Fruit fly (Drosophila melanogaster) whole organism, embryonic: ENCODE data around the gene Tsp96F.

Source experiments
- Ada2b ChIP-seq: fragments of 200-800 bp; sonication (Bioruptor generic); IDR thresholded peaks from 2 replicates; pipeline ENCODE4 v1.3.6; 2022; ENCODE audit warnings: missing biosample characterization, missing genetic modification characterization
- Atf-2 ChIP-seq: fragments of 200-800 bp; sonication (Bioruptor generic); optimal IDR thresholded peaks from 2 replicates; lab custom pipeline; 2016; ENCODE audit warnings: missing biosample characterization, missing genetic modification characterization
- CG10147 ChIP-seq: fragments of 200-800 bp; sonication (Bioruptor generic); optimal IDR thresholded peaks from 2 replicates; lab custom pipeline; 2019; ENCODE audit warnings: missing biosample characterization, mild to moderate bottlenecking, missing genetic modification characterization, moderate library complexity
- CG10979 ChIP-seq: fragments of 200-800 bp; sonication (Bioruptor generic); optimal IDR thresholded peaks from 2 replicates; lab custom pipeline; 2018; ENCODE audit warnings: missing biosample characterization, mild to moderate bottlenecking, missing genetic modification characterization, moderate library complexity
- CG11093 ChIP-seq: fragments of 200-800 bp; sonication (Bioruptor generic); IDR thresholded peaks from 3 replicates; pipeline ENCODE4 v1.3.6; 2022; ENCODE audit warnings: missing biosample characterization, missing genetic modification characterization
- CG11696 ChIP-seq: fragments of 200-800 bp; sonication (Bioruptor generic); IDR thresholded peaks from 2 replicates; pipeline ENCODE4 v1.3.6; 2022; ENCODE audit warnings: missing biosample characterization, missing genetic modification characterization
- CG11723 ChIP-seq: fragments of 200-800 bp; sonication (Bioruptor generic); optimal IDR thresholded peaks from 2 replicates; lab custom pipeline; 2017; ENCODE audit warnings: missing biosample characterization, mild to moderate bottlenecking, missing genetic modification characterization
- CG12236 ChIP-seq: fragments of 200-800 bp; sonication (Bioruptor generic); optimal IDR thresholded peaks from 2 replicates; lab custom pipeline; 2016; ENCODE audit warnings: missing biosample characterization, missing genetic modification characterization
- CG15011 ChIP-seq: fragments of 200-800 bp; sonication (Bioruptor generic); optimal IDR thresholded peaks from 3 replicates; lab custom pipeline; 2018; ENCODE audit warnings: missing biosample characterization, mild to moderate bottlenecking, missing genetic modification characterization
- CG15696 ChIP-seq: fragments of 200-800 bp; sonication (Bioruptor generic); optimal IDR thresholded peaks from 2 replicates; lab custom pipeline; 2019; ENCODE audit warnings: missing biosample characterization, mild to moderate bottlenecking, missing genetic modification characterization, moderate library complexity
- CG1602 ChIP-seq: fragments of 200-800 bp; sonication (Bioruptor generic); optimal IDR thresholded peaks from 3 replicates; lab custom pipeline; 2016; ENCODE audit warnings: missing biosample characterization, missing genetic modification characterization
- CG17829 ChIP-seq: fragments of 200-800 bp; optimal IDR thresholded peaks from 2 replicates; lab custom pipeline; 2019; ENCODE audit warnings: missing biosample characterization, mild to moderate bottlenecking, missing genetic modification characterization, moderate library complexity
- CG31224 ChIP-seq: fragments of 200-800 bp; sonication (Bioruptor generic); IDR thresholded peaks from 2 replicates; pipeline ENCODE4 v1.3.6; 2022; ENCODE audit warnings: missing biosample characterization, missing genetic modification characterization
- CG3407 ChIP-seq: fragments of 200-800 bp; sonication (Bioruptor generic); optimal IDR thresholded peaks from 2 replicates; lab custom pipeline; 2018; ENCODE audit warnings: missing biosample characterization, mild to moderate bottlenecking, missing genetic modification characterization
- CG6689 ChIP-seq: fragments of 200-800 bp; sonication (Bioruptor generic); IDR thresholded peaks from 2 replicates; pipeline ENCODE4 v1.3.6; 2022; ENCODE audit warnings: missing biosample characterization, missing genetic modification characterization
- CG7357 ChIP-seq: fragments of 200-800 bp; sonication (Bioruptor generic); IDR thresholded peaks from 3 replicates; pipeline ENCODE4 v1.3.6; 2022; ENCODE audit warnings: missing biosample characterization, missing genetic modification characterization
- CG7372 ChIP-seq: fragments of 200-800 bp; sonication (Bioruptor generic); IDR thresholded peaks from 2 replicates; pipeline ENCODE4 v1.3.6; 2022; ENCODE audit warnings: missing biosample characterization, missing genetic modification characterization
- CG8359 ChIP-seq: fragments of 200-800 bp; sonication (Bioruptor generic); optimal IDR thresholded peaks from 2 replicates; lab custom pipeline; 2017; ENCODE audit warnings: missing biosample characterization, mild to moderate bottlenecking, missing genetic modification characterization, borderline replicate concordance
- CrebB ChIP-seq: fragments of 200-800 bp; sonication (Bioruptor generic); optimal IDR thresholded peaks from 3 replicates; lab custom pipeline; 2018; ENCODE audit warnings: missing biosample characterization, mild to moderate bottlenecking, missing genetic modification characterization
- Dp ChIP-seq: fragments of 200-800 bp; sonication (Bioruptor generic); optimal IDR thresholded peaks from 2 replicates; lab custom pipeline; 2018; ENCODE audit warnings: missing biosample characterization, mild to moderate bottlenecking, missing genetic modification characterization, moderate library complexity
- Gsc ChIP-seq: fragments of 200-800 bp; sonication (Bioruptor generic); IDR thresholded peaks from 2 replicates; pipeline ENCODE4 v1.3.6; 2022; ENCODE audit warnings: missing biosample characterization, missing genetic modification characterization
- Gug ChIP-seq: fragments of 200-800 bp; sonication (Bioruptor generic); IDR thresholded peaks from 4 replicates; pipeline ENCODE4 v1.3.6; 2022; ENCODE audit warnings: missing biosample characterization, missing genetic modification characterization
- Hr51 ChIP-seq, 2 experiments: fragments of 200-800 bp; sonication (Bioruptor generic); optimal IDR thresholded peaks; 2 replicates in 1 of 2; 3 replicates in 1 of 2; lab custom pipeline; 2016 to 2018; ENCODE audit warnings: missing biosample characterization in 2 of 2, missing genetic modification characterization in 2 of 2, mild to moderate bottlenecking in 1 of 2, moderate library complexity in 1 of 2
- Lpt ChIP-seq: fragments of >200 bp; optimal IDR thresholded peaks from 2 replicates; lab custom pipeline; 2018; ENCODE audit warnings: missing biosample characterization, missing genetic modification characterization
- MBD-R2 ChIP-seq: fragments of 200-800 bp; sonication (Bioruptor generic); IDR thresholded peaks from 2 replicates; pipeline ENCODE4 v1.3.6; 2022; ENCODE audit warnings: missing biosample characterization, missing genetic modification characterization
- Max ChIP-seq: fragments of 200-800 bp; sonication (Bioruptor generic); optimal IDR thresholded peaks from 2 replicates; lab custom pipeline; 2016; ENCODE audit warnings: missing biosample characterization, mild to moderate bottlenecking, missing genetic modification characterization
- Neu2 ChIP-seq: fragments of 200-800 bp; sonication (Bioruptor generic); optimal IDR thresholded peaks from 3 replicates; lab custom pipeline; 2016; ENCODE audit warnings: missing biosample characterization, missing genetic modification characterization, borderline replicate concordance
- NfI ChIP-seq: fragments of 200-800 bp; sonication (Bioruptor generic); optimal IDR thresholded peaks from 3 replicates; lab custom pipeline; 2018; ENCODE audit warnings: missing biosample characterization, mild to moderate bottlenecking, missing genetic modification characterization, moderate library complexity
- Rfx ChIP-seq: fragments of 200-800 bp; sonication (Bioruptor generic); IDR thresholded peaks from 2 replicates; pipeline ENCODE4 v1.3.6; 2022; ENCODE audit warnings: missing biosample characterization, missing genetic modification characterization
- Tbp ChIP-seq: fragments of >200 bp; optimal IDR thresholded peaks from 2 replicates; lab custom pipeline; 2018; ENCODE audit warnings: missing biosample characterization, missing genetic modification characterization
- Vsx1 ChIP-seq: fragments of 200-800 bp; sonication (Bioruptor generic); optimal IDR thresholded peaks from 2 replicates; lab custom pipeline; 2017; ENCODE audit warnings: missing biosample characterization, mild to moderate bottlenecking, missing genetic modification characterization, missing genetic modification reagents
- Xbp1 ChIP-seq: fragments of 200-800 bp; sonication (Bioruptor generic); optimal IDR thresholded peaks from 3 replicates; lab custom pipeline; 2016; ENCODE audit warnings: missing biosample characterization, mild to moderate bottlenecking, missing genetic modification characterization
- YL-1 ChIP-seq: fragments of 200-800 bp; sonication (Bioruptor generic); optimal IDR thresholded peaks from 3 replicates; lab custom pipeline; 2017; ENCODE audit warnings: missing biosample characterization, mild to moderate bottlenecking, missing genetic modification characterization
- aop ChIP-seq: fragments of 200-800 bp; sonication (Bioruptor generic); IDR thresholded peaks from 2 replicates; pipeline ENCODE4 v1.3.6; 2022; ENCODE audit warnings: missing biosample characterization, missing genetic modification characterization
- az2 ChIP-seq: fragments of 200-800 bp; sonication (Bioruptor generic); optimal IDR thresholded peaks from 3 replicates; lab custom pipeline; 2016; ENCODE audit warnings: missing biosample characterization, missing genetic modification characterization
- bab2 ChIP-seq: fragments of 200-800 bp; sonication (Bioruptor generic); optimal IDR thresholded peaks from 2 replicates; lab custom pipeline; 2016; ENCODE audit warnings: missing biosample characterization, missing genetic modification characterization
- cato ChIP-seq: fragments of 200-800 bp; sonication (Bioruptor generic); optimal IDR thresholded peaks from 2 replicates; lab custom pipeline; 2016; ENCODE audit warnings: missing biosample characterization, missing genetic modification characterization, borderline replicate concordance
- cg ChIP-seq: fragments of 200-800 bp; sonication (Bioruptor generic); optimal IDR thresholded peaks from 3 replicates; lab custom pipeline; 2019; ENCODE audit warnings: missing biosample characterization, mild to moderate bottlenecking, missing genetic modification characterization, moderate library complexity
- chinmo ChIP-seq: fragments of 200-800 bp; sonication (Bioruptor generic); IDR thresholded peaks from 4 replicates; pipeline ENCODE4 v1.3.6; 2022; ENCODE audit warnings: missing biosample characterization, missing genetic modification characterization; ENCODE audit not compliant: partially characterized antibody
- chn ChIP-seq: fragments of 200-800 bp; sonication (Bioruptor generic); optimal IDR thresholded peaks from 2 replicates; lab custom pipeline; 2016; ENCODE audit warnings: missing biosample characterization, missing genetic modification characterization
- da ChIP-seq: fragments of 200-800 bp; sonication (Bioruptor generic); optimal IDR thresholded peaks from 2 replicates; lab custom pipeline; 2016; ENCODE audit warnings: missing biosample characterization, missing genetic modification characterization
- gcm ChIP-seq: fragments of 200-800 bp; sonication (Bioruptor generic); optimal IDR thresholded peaks from 2 replicates; lab custom pipeline; 2019; ENCODE audit warnings: missing biosample characterization, mild to moderate bottlenecking, missing genetic modification characterization, moderate library complexity
- hkb ChIP-seq, 2 experiments: fragments of 200-800 bp in 1 of 2; fragments of >200 bp in 1 of 2; sonication (Bioruptor generic) in 1 of 2; IDR thresholded peaks in 1 of 2; optimal IDR thresholded peaks in 1 of 2; 2 replicates each; pipeline versions ENCODE4 v1.3.6 to Lab custom; 2017 to 2022; ENCODE audit warnings: missing biosample characterization in 1 of 2, missing genetic modification characterization in 1 of 2
- jing ChIP-seq: fragments of 200-800 bp; sonication (Bioruptor generic); optimal IDR thresholded peaks from 2 replicates; lab custom pipeline; 2018; ENCODE audit warnings: missing biosample characterization, mild to moderate bottlenecking, missing genetic modification characterization
- jumu ChIP-seq: fragments of 200-800 bp; sonication (Bioruptor generic); optimal IDR thresholded peaks from 3 replicates; lab custom pipeline; 2016; ENCODE audit warnings: missing biosample characterization, missing genetic modification characterization
- nau ChIP-seq: fragments of 200-800 bp; sonication (Bioruptor generic); optimal IDR thresholded peaks from 3 replicates; lab custom pipeline; 2017; ENCODE audit warnings: missing biosample characterization, mild to moderate bottlenecking, missing genetic modification characterization, missing genetic modification reagents
- sisA ChIP-seq: fragments of 200-800 bp; sonication (Bioruptor generic); IDR thresholded peaks from 2 replicates; pipeline ENCODE4 v1.3.6; 2022; ENCODE audit warnings: missing biosample characterization, missing genetic modification characterization
- so ChIP-seq: fragments of 200-800 bp; sonication (Bioruptor generic); IDR thresholded peaks from 3 replicates; pipeline ENCODE4 v1.3.6; 2022; ENCODE audit warnings: missing biosample characterization, missing genetic modification characterization
- tap ChIP-seq: fragments of 200-800 bp; optimal IDR thresholded peaks from 3 replicates; lab custom pipeline; 2019; ENCODE audit warnings: missing biosample characterization, mild to moderate bottlenecking, missing genetic modification characterization, moderate library complexity
- wdn ChIP-seq: fragments of 200-800 bp; sonication (Bioruptor generic); IDR thresholded peaks from 2 replicates; pipeline ENCODE4 v1.3.6; 2022; ENCODE audit warnings: missing biosample characterization, missing genetic modification characterization
- wek ChIP-seq: fragments of 200-800 bp; sonication (Bioruptor generic); optimal IDR thresholded peaks from 3 replicates; lab custom pipeline; 2018; ENCODE audit warnings: missing biosample characterization, mild to moderate bottlenecking, missing genetic modification characterization, moderate library complexity

Tsp96F gene

DNA sequence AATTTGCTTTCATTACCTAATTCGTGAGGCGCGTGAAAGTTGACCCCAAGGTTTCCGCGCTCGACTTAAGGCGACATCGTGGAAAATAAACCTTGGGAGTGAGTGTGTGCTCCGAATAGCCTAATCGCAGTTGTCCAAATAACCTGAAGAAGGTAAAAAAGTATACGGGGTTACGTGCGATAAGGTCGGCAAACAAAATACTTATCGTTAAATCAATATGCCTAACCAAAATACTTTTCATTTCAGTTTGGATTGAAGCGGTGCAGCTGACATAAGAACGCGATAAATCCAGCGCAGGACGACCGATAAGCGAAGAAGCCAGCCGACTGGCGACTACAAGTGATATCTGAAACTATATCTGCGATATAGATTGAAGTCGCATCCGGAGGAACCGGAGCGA, 3.9 kb upstream of the Tsp96F start (continued):
- TF ChIP-seq CG8359 (peak; percentile 19), jumu (no peak), Atf-2 (GFP tag; lab: Kevin White, UChicago) (no peak), so (GFP tag; lab: Robert Waterston, UW) (no peak; the same call in 2 of the 3 replicates), CG11093 (GFP tag; lab: Robert Waterston, UW) (no peak), CG11723 (peak; percentile 53), YL-1 (GFP tag; lab: Kevin White, UChicago) (peak; percentile 18), CG7357 (GFP tag; lab: Robert Waterston, UW) (no peak), az2 (GFP tag; lab: Kevin White, UChicago) (no peak), CG3407 (GFP tag; lab: Kevin White, UChicago) (peak; percentile 75), da (no peak), CG6689 (GFP tag; lab: Robert Waterston, UW) (no peak), Vsx1 (peak; percentile 56), CG7372 (GFP tag; lab: Robert Waterston, UW) (no peak), CG15011 (GFP tag; lab: Kevin White, UChicago) (peak; percentile 16), CG15696 (tag; lab: Kevin White, UChicago) (peak; percentile 80), Tbp (no peak), CG10979 (tag; lab: Kevin White, UChicago) (no peak), Lpt (GFP tag; lab: Kevin White, UChicago) (no peak), Xbp1 (GFP tag; lab: Kevin White, UChicago) (no peak), sisA (no peak), cg (no peak), Rfx (GFP tag; lab: Robert Waterston, UW) (no peak), hkb (optimal IDR thresholded peaks at IDR 0.05; lab: Kevin White, UChicago) (no peak), hkb (GFP tag; IDR thresholded peaks at IDR 0.05; lab: Robert Waterston, UW) (peak; percentile 39; the same call in 1 of the 2 replicates), chn (GFP tag; lab: Kevin White, UChicago) (no peak), CG12236 (GFP tag; lab: Kevin White, UChicago) (peak; percentile 38), CG1602 (no peak), wek (GFP tag; lab: Kevin White, UChicago) (peak; percentile 74), cato (GFP tag; lab: Kevin White, UChicago) (no peak), Hr51 (GFP tag; optimal IDR thresholded peaks at IDR 0.05; lab: Kevin White, UChicago) (peak in 1 of 2 experiments; percentile 35), tap (no peak), CG10147 (GFP tag; lab: Kevin White, UChicago) (no peak), MBD-R2 (no peak), chinmo (no peak), CrebB (tag; lab: Kevin White, UChicago) (peak; percentile 65), wdn (GFP tag; lab: Robert Waterston, UW) (no peak), CG17829 (tag; lab: Kevin White, UChicago) (peak; percentile 9), Ada2b (GFP tag; lab: Robert Waterston, UW) (no peak), CG31224 (GFP tag; lab: Robert Waterston, UW) (no peak), Max (GFP tag; lab: Kevin White, UChicago) (no peak), CG11696 (no peak), Gug (GFP tag; lab: Robert Waterston, UW) (no peak), aop (no peak), Gsc (GFP tag; lab: Robert Waterston, UW) (no peak), jing (GFP tag; lab: Kevin White, UChicago) (no peak), bab2 (GFP tag; lab: Kevin White, UChicago) (peak; percentile 21), NfI (GFP tag; lab: Kevin White, UChicago) (no peak), Neu2 (no peak), nau (GFP tag; lab: Kevin White, UChicago) (peak; percentile 66), gcm (GFP tag; lab: Kevin White, UChicago) (peak; percentile 27), Dp (no peak)
